Worm (Caenorhabditis elegans) whole organism, late embryonic: ENCODE measurements around the gene Y38C1AA.1.

ENCODE experiments used
- ahr-1 ChIP-seq: sonication (generic microtip); optimal IDR thresholded peaks from 2 replicates; lab custom pipeline; 2016; ENCODE audit warnings: missing genetic modification characterization, missing compliant biosample characterization
- ceh-14 ChIP-seq: sonication (generic microtip); optimal IDR thresholded peaks from 2 replicates; lab custom pipeline; 2016; ENCODE audit warnings: missing genotype, missing genetic modification characterization, missing compliant biosample characterization
- ceh-24 ChIP-seq: sonication (generic microtip); optimal IDR thresholded peaks from 2 replicates; lab custom pipeline; 2016; ENCODE audit warnings: mild to moderate bottlenecking, missing genetic modification characterization, missing compliant biosample characterization
- ceh-31 ChIP-seq: sonication (generic microtip); optimal IDR thresholded peaks from 2 replicates; lab custom pipeline; 2016; ENCODE audit warnings: missing genetic modification characterization, missing compliant biosample characterization
- ceh-6 ChIP-seq: fragments of 200-800 bp; sonication (Bioruptor generic); optimal IDR thresholded peaks from 2 replicates; lab custom pipeline; 2018; ENCODE audit warnings: mild to moderate bottlenecking, missing genetic modification characterization, missing compliant biosample characterization
- dmd-4 ChIP-seq: sonication (generic microtip); optimal IDR thresholded peaks from 2 replicates; lab custom pipeline; 2016; ENCODE audit warnings: borderline replicate concordance, missing genetic modification characterization, missing compliant biosample characterization
- elt-2 ChIP-seq: sonication (generic microtip); optimal IDR thresholded peaks from 2 replicates; lab custom pipeline; 2016; ENCODE audit warnings: missing genetic modification reagents, missing genetic modification characterization, missing compliant biosample characterization
- fkh-10 ChIP-seq: fragments of 150-350 bp; optimal IDR thresholded peaks from 2 replicates; lab custom pipeline; 2014; ENCODE audit warnings: missing biosample characterization, missing genetic modification reagents, missing genetic modification characterization
- hlh-30 ChIP-seq: sonication (generic microtip); optimal IDR thresholded peaks from 2 replicates; lab custom pipeline; 2017; ENCODE audit warnings: antibody characterized with exemption, missing genetic modification characterization, missing compliant biosample characterization; ENCODE audit not compliant: insufficient read depth
- hlh-6 ChIP-seq: sonication (generic microtip); optimal IDR thresholded peaks from 2 replicates; lab custom pipeline; 2016; ENCODE audit warnings: missing genotype, missing genetic modification characterization, missing compliant biosample characterization
- hlh-8 ChIP-seq: sonication (generic microtip); optimal IDR thresholded peaks from 2 replicates; lab custom pipeline; 2016; ENCODE audit warnings: missing genotype, missing genetic modification characterization, missing compliant biosample characterization
- nfya-1 ChIP-seq: sonication (generic microtip); optimal IDR thresholded peaks from 2 replicates; lab custom pipeline; 2017; ENCODE audit warnings: missing genetic modification characterization, mild to moderate bottlenecking, missing compliant biosample characterization, antibody characterized with exemption, moderate library complexity
- unc-55 ChIP-seq: sonication (generic microtip); optimal IDR thresholded peaks from 2 replicates; lab custom pipeline; 2017; ENCODE audit warnings: missing biosample characterization, missing genetic modification reagents, missing genetic modification characterization

DNA sequence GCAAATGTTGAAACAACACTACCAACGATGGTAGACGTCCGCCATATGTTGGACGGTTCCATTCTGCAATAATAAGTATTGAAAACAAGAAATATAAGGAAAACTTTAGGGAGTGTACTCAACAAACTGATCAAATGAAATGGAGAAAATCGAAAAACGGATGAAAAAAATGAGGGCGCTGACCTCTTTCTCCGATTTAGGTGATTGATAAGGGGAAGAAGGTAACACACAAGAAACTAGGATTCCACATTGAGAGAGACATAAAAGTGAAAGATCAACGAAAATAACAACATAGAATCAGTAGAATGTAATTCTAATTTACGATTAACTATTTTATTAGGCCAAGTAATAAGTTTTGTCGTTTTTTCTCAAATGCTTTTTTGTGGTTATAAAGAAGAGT lies 51.2 kb downstream of the Y38C1AA.1 start, which contains the start of gene dpy-9:
- no peak for TF ChIP-seq ceh-31
- no peak for TF ChIP-seq ceh-6
- TF ChIP-seq fkh-10 (GFP tag; lab: Kevin White, UChicago): no peak
- TF ChIP-seq nfya-1 (tag; lab: Kevin White, UChicago): no peak
- no peak for TF ChIP-seq elt-2 (tag; lab: Kevin White, UChicago)
- no peak for TF ChIP-seq hlh-30 (tag; lab: Kevin White, UChicago)
- no peak for TF ChIP-seq ceh-24 (tag; lab: Kevin White, UChicago)
- TF ChIP-seq unc-55 (GFP tag; lab: Kevin White, UChicago): no peak
- no peak for TF ChIP-seq ahr-1
- no peak for TF ChIP-seq hlh-6 (tag; lab: Kevin White, UChicago)
- no peak for TF ChIP-seq dmd-4 (tag; lab: Kevin White, UChicago)
- TF ChIP-seq ceh-14 (tag; lab: Kevin White, UChicago): no peak
- TF ChIP-seq hlh-8 (tag; lab: Kevin White, UChicago): no peak
